Worm (Caenorhabditis elegans) whole organism, mixed stage, embryonic: ENCODE results near the gene VW02B12L.2.

Experiments
- M03D4.4 ChIP-seq: sonication (generic microtip); optimal IDR thresholded peaks from 2 replicates; lab custom pipeline; 2017; ENCODE audit warnings: mild to moderate bottlenecking, missing genetic modification characterization, missing compliant biosample characterization
- sem-2 ChIP-seq: fragments of 200-800 bp; sonication (Bioruptor generic); optimal IDR thresholded peaks from 2 replicates; lab custom pipeline; 2018; ENCODE audit warnings: mild to moderate bottlenecking, missing genetic modification characterization, missing compliant biosample characterization
- snpc-4 ChIP-seq: fragments of 150-350 bp; optimal IDR thresholded peaks from 2 replicates; lab custom pipeline; 2014; ENCODE audit warnings: missing biosample characterization, missing genetic modification characterization

- TF ChIP-seq sem-2 (no peak), M03D4.4 (tag; lab: Kevin White, UChicago) (no peak), snpc-4 (tag; lab: Kevin White, UChicago) (no peak)
Observed at ce11 chrII:11453639-11454038, 13.5 kb upstream of the VW02B12L.2 start.
